Fruit fly (Drosophila melanogaster) Kc167 (cell line): ENCODE data around the gene CG32109.

Experiments
- Myc ChIP-seq: fragments of >200 bp; optimal IDR thresholded peaks from 2 replicates; lab custom pipeline; 2017; ENCODE audit warnings: missing external identifiers
- Sin3A ChIP-seq: fragments of >200 bp; optimal IDR thresholded peaks from 2 replicates; lab custom pipeline; 2018; ENCODE audit warnings: missing external identifiers
- h ChIP-seq: fragments of >200 bp; optimal IDR thresholded peaks from 3 replicates; lab custom pipeline; 2018; ENCODE audit warnings: missing external identifiers
- insv ChIP-seq: fragments of >200 bp; optimal IDR thresholded peaks from 3 replicates; lab custom pipeline; 2018; ENCODE audit warnings: missing external identifiers
- psq ChIP-seq: fragments of >200 bp; optimal IDR thresholded peaks from 2 replicates; lab custom pipeline; 2017; ENCODE audit warnings: missing external identifiers
- ttk ChIP-seq: sonication (Bioruptor generic); optimal IDR thresholded peaks from 2 replicates; lab custom pipeline; 2017; ENCODE audit warnings: missing external identifiers

dm6 chr3L:12701335-12701734 lies 43.8 kb upstream of the CG32109 start:
- TF ChIP-seq h (lab: Kevin White, UChicago) (no peak), ttk (lab: Kevin White, UChicago) (no peak), Sin3A (lab: Kevin White, UChicago) (no peak), psq (lab: Kevin White, UChicago) (no peak), Myc (lab: Kevin White, UChicago) (no peak), insv (lab: Kevin White, UChicago) (no peak)
